Fruit fly (Drosophila melanogaster): ENCODE data around the gene CG1316.

Gene CG1316

DNA sequence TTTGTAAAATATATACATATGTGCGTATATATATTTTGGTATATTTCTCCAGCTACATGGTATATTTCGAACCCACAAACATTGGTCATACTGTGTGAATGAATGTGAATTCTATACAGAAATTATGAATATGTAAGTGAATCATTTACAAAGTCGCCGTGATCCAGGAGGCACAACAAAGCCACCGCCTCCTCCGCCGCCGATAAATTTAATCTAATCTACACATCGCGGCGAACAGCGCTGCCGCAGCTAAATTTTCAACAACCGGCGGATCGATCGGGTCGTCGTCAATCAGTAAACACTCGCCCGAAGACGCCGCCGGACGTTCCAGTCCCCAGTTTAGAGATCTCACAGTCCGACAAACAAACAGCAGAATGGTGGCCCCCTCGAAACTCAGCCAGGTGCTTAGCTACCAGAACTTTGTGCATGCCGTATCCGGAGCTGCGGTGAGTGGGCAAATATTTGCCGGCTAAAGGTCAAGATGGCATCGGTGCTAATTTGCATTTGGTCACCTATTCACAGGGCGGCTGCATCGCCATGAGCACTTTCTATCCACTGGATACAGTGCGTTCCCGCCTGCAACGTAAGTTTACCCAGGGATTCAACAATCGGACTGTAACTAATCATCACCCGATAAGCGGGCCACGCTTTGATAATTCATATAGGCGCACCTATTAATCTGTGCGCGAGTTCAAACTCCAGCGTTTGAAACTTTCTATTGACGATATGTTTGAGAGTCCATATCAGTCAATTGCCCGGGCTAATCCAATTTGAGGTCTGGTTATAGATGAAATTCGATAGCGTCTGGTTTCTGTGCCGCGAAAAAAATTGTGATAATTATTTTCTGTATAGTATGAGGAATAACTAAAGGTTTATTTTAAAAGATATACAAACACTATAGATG lies 35.3 kb downstream of the CG1316 start, which contains the start of gene PMP34:
TSS of gene PMP34 (plus strand) at position 79 of the 904 bp plus-strand sequence.
- TF ChIP-seq CrebA (GFP tag; optimal IDR thresholded peaks at IDR 0.05; ENCODE audit: borderline replicate concordance) (no peak), dsf (GFP tag; optimal IDR thresholded peaks at IDR 0.05; ENCODE audit: borderline replicate concordance) (no peak), Jra (GFP tag; optimal IDR thresholded peaks at IDR 0.05) (no peak), foxo (GFP tag; optimal IDR thresholded peaks at IDR 0.05) (no peak), Hr78 (GFP tag; optimal IDR thresholded peaks at IDR 0.05) (no peak), brk (GFP tag; optimal IDR thresholded peaks at IDR 0.05) (no peak), woc (GFP tag; optimal IDR thresholded peaks at IDR 0.05) (no peak), usp (GFP tag; optimal IDR thresholded peaks at IDR 0.05) (no peak), CG9705 (GFP tag; optimal IDR thresholded peaks at IDR 0.05) (no peak), ey (GFP tag; optimal IDR thresholded peaks at IDR 0.05) (no peak), Abd-B (GFP tag; optimal IDR thresholded peaks at IDR 0.05) (no peak), pan (optimal IDR thresholded peaks at IDR 0.05) (no peak), GATAd (GFP tag; optimal IDR thresholded peaks at IDR 0.05) (no peak), Hnf4 (GFP tag; optimal IDR thresholded peaks at IDR 0.05) (peak; percentile 13), Sp1 (GFP tag; optimal IDR thresholded peaks at IDR 0.05) (no peak), fru (GFP tag; optimal IDR thresholded peaks at IDR 0.05) (peak; percentile 64), psq (GFP tag; optimal IDR thresholded peaks at IDR 0.05) (no peak), rgr (GFP tag; optimal IDR thresholded peaks at IDR 0.05) (no peak), N (GFP tag; optimal IDR thresholded peaks at IDR 0.05) (no peak), Myc (optimal IDR thresholded peaks at IDR 0.05) (no peak), Mio (GFP tag; optimal IDR thresholded peaks at IDR 0.05) (no peak), h (GFP tag; optimal IDR thresholded peaks at IDR 0.05) (peak; percentile 12)

DNA sequence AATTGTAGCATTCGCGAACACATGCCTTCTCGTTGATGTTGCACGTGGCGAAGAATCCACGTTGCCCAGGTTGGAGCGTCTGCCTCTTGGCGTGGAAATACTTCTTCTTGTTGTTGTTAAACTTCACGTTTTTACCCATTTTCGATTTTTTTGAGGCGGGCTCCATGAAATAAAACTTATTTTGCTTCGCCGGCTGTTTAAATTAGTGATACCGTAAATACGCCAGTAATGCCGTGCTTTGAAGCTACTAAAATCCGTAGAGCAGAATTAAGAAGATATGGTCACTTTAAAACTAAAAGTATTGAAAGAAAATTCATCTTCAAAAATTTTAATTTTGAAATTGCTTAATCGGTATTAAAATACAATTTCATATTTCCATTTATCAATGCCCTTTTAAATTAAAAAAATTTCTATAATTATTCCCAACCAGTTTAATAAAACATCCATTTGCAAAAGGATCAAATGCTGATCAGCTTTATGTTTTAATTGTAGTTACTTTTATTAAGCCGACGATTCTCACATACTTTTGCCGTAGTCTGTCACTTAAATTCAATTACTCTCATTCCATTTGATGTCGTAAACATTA lies 38.5 kb downstream of the CG1316 start, which contains the start of gene CG15014:
TSS of gene CG15014 (minus strand) at position 228 of the 586 bp plus-strand sequence.
- no peak for TF ChIP-seq tai (GFP tag; optimal IDR thresholded peaks at IDR 0.05)
- TF ChIP-seq woc (GFP tag; optimal IDR thresholded peaks at IDR 0.05) = no peak
- TF ChIP-seq Mio (GFP tag; optimal IDR thresholded peaks at IDR 0.05) = no peak
- TF ChIP-seq Jra (GFP tag; optimal IDR thresholded peaks at IDR 0.05) = no peak

dm6 chr3L:4328048-4328447 lies 44.4 kb downstream of the CG1316 start:
- TF ChIP-seq CG32264 (GFP tag; optimal IDR thresholded peaks at IDR 0.05) = no peak
- TF ChIP-seq h (GFP tag; optimal IDR thresholded peaks at IDR 0.05) = no peak
- TF ChIP-seq usp (GFP tag; optimal IDR thresholded peaks at IDR 0.05) = no peak
- no peak for TF ChIP-seq dsf (GFP tag; optimal IDR thresholded peaks at IDR 0.05; ENCODE audit: borderline replicate concordance)
- no peak for TF ChIP-seq Abd-B (GFP tag; optimal IDR thresholded peaks at IDR 0.05)
- TF ChIP-seq Vsx2 (GFP tag; optimal IDR thresholded peaks at IDR 0.05; ENCODE audit: partially characterized antibody) = no peak
- no peak for TF ChIP-seq ey (GFP tag; optimal IDR thresholded peaks at IDR 0.05)
- no peak for TF ChIP-seq HLH106 (tag; optimal IDR thresholded peaks at IDR 0.05)
- no peak for TF ChIP-seq woc (GFP tag; optimal IDR thresholded peaks at IDR 0.05)
- TF ChIP-seq br (GFP tag; optimal IDR thresholded peaks at IDR 0.05) = no peak
- no peak for TF ChIP-seq pan (optimal IDR thresholded peaks at IDR 0.05)
- no peak for TF ChIP-seq rgr (GFP tag; optimal IDR thresholded peaks at IDR 0.05)
- no peak for TF ChIP-seq tai (GFP tag; optimal IDR thresholded peaks at IDR 0.05)
- no peak for TF ChIP-seq Jra (GFP tag; optimal IDR thresholded peaks at IDR 0.05)
- no peak for TF ChIP-seq Myc (optimal IDR thresholded peaks at IDR 0.05)
- no peak for TF ChIP-seq Dfd (GFP tag; optimal IDR thresholded peaks at IDR 0.05)
- TF ChIP-seq N (GFP tag; optimal IDR thresholded peaks at IDR 0.05) = no peak
- no peak for TF ChIP-seq sv (GFP tag; optimal IDR thresholded peaks at IDR 0.05)
- TF ChIP-seq CrebA (GFP tag; optimal IDR thresholded peaks at IDR 0.05; ENCODE audit: borderline replicate concordance) = no peak
- TF ChIP-seq Rel (GFP tag; optimal IDR thresholded peaks at IDR 0.05) = no peak
- TF ChIP-seq Rel (tag; optimal IDR thresholded peaks at IDR 0.05) = no peak

All from whole organism, wandering third instar larva.